Worm (Caenorhabditis elegans) whole organism, L2 larva: Measurements from ENCODE around the gene tbb-1.

ENCODE experiments used
- C34F6.9 ChIP-seq: fragments of 150-350 bp; optimal IDR thresholded peaks from 2 replicates; lab custom pipeline; 2014; ENCODE audit warnings: missing biosample characterization, missing genetic modification characterization
- F13H6.1 ChIP-seq: sonication (generic microtip); optimal IDR thresholded peaks from 2 replicates; lab custom pipeline; 2016; ENCODE audit warnings: missing genetic modification characterization, missing compliant biosample characterization
- R02D3.7 ChIP-seq: fragments of 150-350 bp; optimal IDR thresholded peaks from 2 replicates; lab custom pipeline; 2014; ENCODE audit warnings: missing biosample characterization, missing genetic modification characterization
- Y55F3AM.14 ChIP-seq: fragments of 200-800 bp; sonication (Bioruptor generic); optimal IDR thresholded peaks from 2 replicates; lab custom pipeline; 2018; ENCODE audit warnings: mild to moderate bottlenecking, missing genetic modification characterization, missing compliant biosample characterization
- ZK546.5 ChIP-seq: sonication (generic microtip); optimal IDR thresholded peaks from 2 replicates; lab custom pipeline; 2017; ENCODE audit warnings: missing biosample characterization, missing genetic modification characterization
- aly-2 ChIP-seq: fragments of 150-350 bp; optimal IDR thresholded peaks from 2 replicates; lab custom pipeline; 2014; ENCODE audit warnings: missing biosample characterization, missing genetic modification characterization
- ama-1 ChIP-seq: fragments of 150-350 bp; optimal IDR thresholded peaks from 2 replicates; lab custom pipeline; 2018; ENCODE audit warnings: inconsistent platforms
- blmp-1 ChIP-seq: sonication (generic microtip); optimal IDR thresholded peaks from 2 replicates; lab custom pipeline; 2017; ENCODE audit warnings: missing genetic modification characterization, mild to moderate bottlenecking, missing compliant biosample characterization, antibody characterized with exemption, moderate library complexity; ENCODE audit not compliant: insufficient read depth
- ceh-16 ChIP-seq: fragments of 150-350 bp; optimal IDR thresholded peaks from 2 replicates; lab custom pipeline; 2014; ENCODE audit warnings: missing biosample characterization, missing genetic modification characterization
- ceh-82 ChIP-seq: fragments of 150-350 bp; optimal IDR thresholded peaks from 2 replicates; lab custom pipeline; 2014; ENCODE audit warnings: missing biosample characterization, missing genetic modification characterization
- dmd-4 ChIP-seq: sonication (generic microtip); optimal IDR thresholded peaks from 2 replicates; lab custom pipeline; 2017; ENCODE audit warnings: missing biosample characterization, missing genetic modification characterization
- egl-27 ChIP-seq: sonication (generic microtip); optimal IDR thresholded peaks from 3 replicates; lab custom pipeline; 2017; ENCODE audit warnings: missing biosample characterization, missing genetic modification reagents, missing genetic modification characterization
- elt-1 ChIP-seq: fragments of 150-350 bp; optimal IDR thresholded peaks from 2 replicates; lab custom pipeline; 2014; ENCODE audit warnings: missing biosample characterization, missing genetic modification characterization
- elt-3 ChIP-seq: sonication (generic microtip); optimal IDR thresholded peaks from 2 replicates; lab custom pipeline; 2017; ENCODE audit warnings: missing biosample characterization, missing genetic modification characterization
- gmeb-1 ChIP-seq: fragments of 150-350 bp; optimal IDR thresholded peaks from 2 replicates; lab custom pipeline; 2014; ENCODE audit warnings: missing biosample characterization, missing genetic modification characterization
- lin-11 ChIP-seq: fragments of 150-350 bp; sonication (generic microtip); optimal IDR thresholded peaks from 2 replicates; lab custom pipeline; 2014; ENCODE audit warnings: missing biosample characterization, missing genetic modification characterization, inconsistent platforms, mixed read lengths
- lin-13 ChIP-seq: fragments of 150-350 bp; optimal IDR thresholded peaks from 2 replicates; lab custom pipeline; 2014; ENCODE audit warnings: missing biosample characterization, missing genetic modification reagents, missing genetic modification characterization
- lin-39 ChIP-seq: fragments of 150-350 bp; optimal IDR thresholded peaks from 2 replicates; lab custom pipeline; 2014; ENCODE audit warnings: missing biosample characterization, missing genetic modification reagents, missing genetic modification characterization
- mab-5 ChIP-seq: fragments of 150-350 bp; optimal IDR thresholded peaks from 2 replicates; lab custom pipeline; 2014; ENCODE audit warnings: missing biosample characterization, missing genetic modification characterization
- mdl-1 ChIP-seq, 2 experiments: fragments of 150-350 bp in 1 of 2; sonication (generic microtip) in 1 of 2; optimal IDR thresholded peaks; 2 replicates each; lab custom pipeline; 2017; ENCODE audit warnings: missing biosample characterization in 2 of 2, missing genetic modification characterization in 2 of 2
- nhr-12 ChIP-seq: fragments of 150-350 bp; optimal IDR thresholded peaks from 2 replicates; lab custom pipeline; 2014; ENCODE audit warnings: missing biosample characterization, missing genetic modification characterization
- nhr-129 ChIP-seq: fragments of 150-350 bp; optimal IDR thresholded peaks from 2 replicates; lab custom pipeline; 2014; ENCODE audit warnings: missing biosample characterization, missing genetic modification characterization
- nhr-21 ChIP-seq: fragments of 150-350 bp; optimal IDR thresholded peaks from 2 replicates; lab custom pipeline; 2014; ENCODE audit warnings: missing biosample characterization, missing genetic modification characterization
- nhr-23 ChIP-seq: fragments of 150-350 bp; optimal IDR thresholded peaks from 2 replicates; lab custom pipeline; 2014; ENCODE audit warnings: missing biosample characterization, missing genetic modification reagents, missing genetic modification characterization
- nhr-237 ChIP-seq: fragments of 150-350 bp; optimal IDR thresholded peaks from 2 replicates; lab custom pipeline; 2014; ENCODE audit warnings: missing biosample characterization, missing genetic modification characterization
- nhr-25 ChIP-seq: fragments of 150-350 bp; sonication (generic microtip); optimal IDR thresholded peaks from 3 replicates; lab custom pipeline; 2014; ENCODE audit warnings: missing biosample characterization, missing genetic modification characterization
- nhr-6 ChIP-seq: fragments of 150-350 bp; optimal IDR thresholded peaks from 2 replicates; lab custom pipeline; 2014; ENCODE audit warnings: missing biosample characterization, missing genetic modification characterization
- nhr-77 ChIP-seq: fragments of 150-350 bp; optimal IDR thresholded peaks from 2 replicates; lab custom pipeline; 2014; ENCODE audit warnings: missing biosample characterization, missing genetic modification characterization
- peb-1 ChIP-seq: fragments of 150-350 bp; optimal IDR thresholded peaks from 2 replicates; lab custom pipeline; 2014; ENCODE audit warnings: missing biosample characterization, missing genetic modification characterization
- skn-1 ChIP-seq: sonication (generic microtip); optimal IDR thresholded peaks from 2 replicates; lab custom pipeline; 2017; ENCODE audit warnings: missing biosample characterization, missing genetic modification characterization
- sma-3 ChIP-seq: sonication (generic microtip); optimal IDR thresholded peaks from 2 replicates; lab custom pipeline; 2016; ENCODE audit warnings: missing genetic modification reagents, missing genetic modification characterization, missing compliant biosample characterization
- sma-9 ChIP-seq, 2 experiments: fragments of 150-350 bp in 1 of 2; sonication (generic microtip) in 1 of 2; optimal IDR thresholded peaks; 2 replicates each; lab custom pipeline; 2014 to 2016; ENCODE audit warnings: missing genetic modification characterization in 2 of 2, mild to moderate bottlenecking in 1 of 2, missing biosample characterization in 1 of 2, missing compliant biosample characterization in 1 of 2, missing genetic modification reagents in 1 of 2, moderate library complexity in 1 of 2
- snpc-4 ChIP-seq: fragments of 150-350 bp; optimal IDR thresholded peaks from 2 replicates; lab custom pipeline; 2014; ENCODE audit warnings: missing biosample characterization, missing genetic modification characterization
- unc-39 ChIP-seq: fragments of 150-350 bp; optimal IDR thresholded peaks from 2 replicates; lab custom pipeline; 2014; ENCODE audit warnings: missing biosample characterization, missing genetic modification characterization
- unc-55 ChIP-seq: fragments of 150-350 bp; sonication (generic microtip); optimal IDR thresholded peaks from 3 replicates; lab custom pipeline; 2014; ENCODE audit warnings: missing biosample characterization, missing genetic modification reagents, missing genetic modification characterization
- unc-62 ChIP-seq: fragments of 150-350 bp; optimal IDR thresholded peaks from 2 replicates; lab custom pipeline; 2014; ENCODE audit warnings: missing biosample characterization, missing genetic modification reagents, missing genetic modification characterization
- ztf-1 ChIP-seq: fragments of 200-800 bp; sonication (Bioruptor generic); conservative IDR thresholded peaks from 2 replicates; pipeline ENCODE4 v1.3.6; 2022; ENCODE audit warnings: missing genetic modification characterization, missing compliant biosample characterization
- ztf-11 ChIP-seq: sonication (generic microtip); optimal IDR thresholded peaks from 2 replicates; lab custom pipeline; 2017; ENCODE audit warnings: missing biosample characterization, missing genetic modification characterization
- ztf-4 ChIP-seq: fragments of 150-350 bp; optimal IDR thresholded peaks from 2 replicates; lab custom pipeline; 2014; ENCODE audit warnings: missing biosample characterization, missing genetic modification characterization

The tbb-1 gene

ce11 chrIII:10791233-10791632, 49.0 kb upstream of the tbb-1 start:
- no peak for TF ChIP-seq unc-62 (GFP tag; lab: Kevin White, UChicago)
- TF ChIP-seq nhr-12 (tag; lab: Kevin White, UChicago): no peak
- no peak for TF ChIP-seq nhr-25 (tag; lab: Kevin White, UChicago)
- no peak for TF ChIP-seq snpc-4 (tag; lab: Kevin White, UChicago)
- no peak for TF ChIP-seq mab-5 (tag; lab: Kevin White, UChicago)
- no peak for TF ChIP-seq sma-3
- no peak for TF ChIP-seq Y55F3AM.14 (GFP tag; lab: Kevin White, UChicago)
- no peak for TF ChIP-seq nhr-129 (tag; lab: Kevin White, UChicago)
- no peak for TF ChIP-seq ceh-82 (tag; lab: Kevin White, UChicago)
- TF ChIP-seq lin-39 (tag; lab: Kevin White, UChicago): no peak
- TF ChIP-seq elt-1: no peak
- TF ChIP-seq dmd-4 (tag; lab: Kevin White, UChicago): no peak
- no peak for TF ChIP-seq F13H6.1 (tag; lab: Kevin White, UChicago)
- TF ChIP-seq gmeb-1 (tag; lab: Kevin White, UChicago): no peak
- TF ChIP-seq elt-3 (tag; lab: Kevin White, UChicago): no peak
- no peak for TF ChIP-seq egl-27 (tag; lab: Kevin White, UChicago)
- TF ChIP-seq peb-1: no peak
- TF ChIP-seq unc-39 (tag; lab: Kevin White, UChicago): no peak
- no peak for TF ChIP-seq lin-11 (tag; lab: Kevin White, UChicago)
- no peak for TF ChIP-seq unc-55 (GFP tag; lab: Kevin White, UChicago)

ce11 chrIII:10783052-10783451, 40.8 kb upstream of the tbb-1 start:
- no peak for TF ChIP-seq snpc-4 (tag; lab: Kevin White, UChicago)
- TF ChIP-seq nhr-237 (tag; lab: Kevin White, UChicago): no peak
- no peak for TF ChIP-seq blmp-1 (tag; lab: Kevin White, UChicago)
- no peak for TF ChIP-seq aly-2
- TF ChIP-seq ZK546.5 (tag; lab: Kevin White, UChicago): no peak
- TF ChIP-seq nhr-12 (tag; lab: Kevin White, UChicago): no peak
- no peak for TF ChIP-seq nhr-25 (tag; lab: Kevin White, UChicago)
- no peak for TF ChIP-seq nhr-6 (tag; lab: Kevin White, UChicago)
- no peak for TF ChIP-seq nhr-77 (tag; lab: Kevin White, UChicago)
- TF ChIP-seq lin-13 (GFP tag; lab: Kevin White, UChicago): no peak
- TF ChIP-seq F13H6.1 (tag; lab: Kevin White, UChicago): no peak
- no peak for TF ChIP-seq sma-9 (GFP tag; optimal IDR thresholded peaks at IDR 0.05; lab: Kevin White, UChicago)
- no peak for TF ChIP-seq sma-9 (tag; optimal IDR thresholded peaks at IDR 0.05; lab: Kevin White, UChicago)
- TF ChIP-seq ztf-1: no peak
- TF ChIP-seq ama-1: no peak
- TF ChIP-seq, all 48 proteins: peak for 0

ce11 chrIII:10781553-10781952, 39.3 kb upstream of the tbb-1 start, which contains the start of gene ptr-19:
ptr-19 (plus strand) TSS chrIII:10781853.
- TF ChIP-seq lin-13 (GFP tag; lab: Kevin White, UChicago) (no peak), R02D3.7 (tag; lab: Kevin White, UChicago) (no peak), blmp-1 (tag; lab: Kevin White, UChicago) (no peak), unc-55 (GFP tag; lab: Kevin White, UChicago) (no peak), unc-39 (tag; lab: Kevin White, UChicago) (no peak), peb-1 (no peak), ZK546.5 (tag; lab: Kevin White, UChicago) (no peak), lin-39 (tag; lab: Kevin White, UChicago) (no peak), F13H6.1 (tag; lab: Kevin White, UChicago) (no peak), lin-11 (tag; lab: Kevin White, UChicago) (no peak), unc-62 (GFP tag; lab: Kevin White, UChicago) (no peak), skn-1 (tag; lab: Kevin White, UChicago) (no peak), C34F6.9 (no peak), mdl-1 (tag; optimal IDR thresholded peaks at IDR 0.05; lab: Kevin White, UChicago) (no peak)

- TF ChIP-seq ztf-4 (tag; lab: Kevin White, UChicago): no peak
- TF ChIP-seq gmeb-1 (tag; lab: Kevin White, UChicago): no peak
- no peak for TF ChIP-seq nhr-6 (tag; lab: Kevin White, UChicago)
- TF ChIP-seq lin-11 (tag; lab: Kevin White, UChicago): no peak
- TF ChIP-seq elt-1: no peak
- TF ChIP-seq nhr-23 (tag; lab: Kevin White, UChicago): no peak
- no peak for TF ChIP-seq ceh-16 (tag; lab: Kevin White, UChicago)
- no peak for TF ChIP-seq aly-2
- no peak for TF ChIP-seq F13H6.1 (tag; lab: Kevin White, UChicago)
- no peak for TF ChIP-seq C34F6.9
- TF ChIP-seq nhr-21 (tag; lab: Kevin White, UChicago): no peak
- TF ChIP-seq egl-27 (tag; lab: Kevin White, UChicago): no peak
- TF ChIP-seq ztf-11 (tag; lab: Kevin White, UChicago): no peak
- no peak for TF ChIP-seq snpc-4 (tag; lab: Kevin White, UChicago)
- TF ChIP-seq nhr-237 (tag; lab: Kevin White, UChicago): no peak
- no peak for TF ChIP-seq ztf-1
Measured at ce11 chrIII:10769693-10770092, 27.5 kb upstream of the tbb-1 start.
